Fruit fly (Drosophila melanogaster) whole organism, pupa: ENCODE results near the gene CG8927.
A peak's percentile ranks its signal among the peaks of the same experiment; 100 is the strongest.

Experiments
- CG10348 ChIP-seq: fragments of 200-800 bp; sonication (Bioruptor generic); IDR thresholded peaks from 2 replicates; pipeline ENCODE4 v1.3.6; 2022; ENCODE audit warnings: missing biosample characterization, missing genetic modification characterization
- CG12605 ChIP-seq: fragments of 200-800 bp; sonication (Bioruptor generic); IDR thresholded peaks from 2 replicates; pipeline ENCODE4 v1.3.6; 2022; ENCODE audit warnings: missing biosample characterization, missing genetic modification characterization
- CG13204 ChIP-seq: fragments of 200-800 bp; sonication (Bioruptor generic); optimal IDR thresholded peaks from 2 replicates; lab custom pipeline; 2018; ENCODE audit warnings: missing biosample characterization, mild to moderate bottlenecking, missing genetic modification characterization, moderate library complexity
- CG14655 ChIP-seq: fragments of 200-800 bp; sonication (Bioruptor generic); optimal IDR thresholded peaks from 3 replicates; lab custom pipeline; 2017; ENCODE audit warnings: mild to moderate bottlenecking, missing biosample characterization, missing genetic modification reagents, missing genetic modification characterization
- CG15710 ChIP-seq: fragments of 200-800 bp; sonication (Bioruptor generic); optimal IDR thresholded peaks from 2 replicates; lab custom pipeline; 2018; ENCODE audit warnings: missing biosample characterization, mild to moderate bottlenecking, missing genetic modification characterization, moderate library complexity
- CG17806 ChIP-seq: fragments of 200-800 bp; sonication (Bioruptor generic); optimal IDR thresholded peaks from 2 replicates; lab custom pipeline; 2018; ENCODE audit warnings: missing biosample characterization, mild to moderate bottlenecking, missing genetic modification characterization, moderate library complexity
- CG32121 ChIP-seq: fragments of 200-800 bp; sonication (Bioruptor generic); IDR thresholded peaks from 2 replicates; pipeline ENCODE4 v1.3.6; 2022; ENCODE audit warnings: missing biosample characterization, missing genetic modification characterization
- CG34367 ChIP-seq: fragments of 200-800 bp; sonication (Bioruptor generic); optimal IDR thresholded peaks from 2 replicates; lab custom pipeline; 2018; ENCODE audit warnings: missing biosample characterization, mild to moderate bottlenecking, missing genetic modification characterization
- CG4496 ChIP-seq: fragments of 200-800 bp; sonication (Bioruptor generic); IDR thresholded peaks from 3 replicates; pipeline ENCODE4 v1.3.6; 2022; ENCODE audit warnings: missing biosample characterization, missing genetic modification characterization
- CG8159 ChIP-seq: fragments of 200-800 bp; sonication (Bioruptor generic); optimal IDR thresholded peaks from 3 replicates; lab custom pipeline; 2018; ENCODE audit warnings: missing biosample characterization, mild to moderate bottlenecking, missing genetic modification characterization, moderate library complexity
- CG8301 ChIP-seq: fragments of 200-800 bp; sonication (Bioruptor generic); optimal IDR thresholded peaks from 2 replicates; lab custom pipeline; 2018; ENCODE audit warnings: missing biosample characterization, mild to moderate bottlenecking, missing genetic modification characterization
- CG9948 ChIP-seq: fragments of 200-800 bp; sonication (Bioruptor generic); optimal IDR thresholded peaks from 2 replicates; lab custom pipeline; 2018; ENCODE audit warnings: missing biosample characterization, mild to moderate bottlenecking, missing genetic modification characterization, moderate library complexity
- D1 ChIP-seq: fragments of 200-800 bp; sonication (Bioruptor generic); optimal IDR thresholded peaks from 2 replicates; lab custom pipeline; 2018; ENCODE audit warnings: missing biosample characterization, mild to moderate bottlenecking, missing genetic modification characterization, moderate library complexity
- EcR ChIP-seq: fragments of 200-800 bp; sonication (Bioruptor generic); optimal IDR thresholded peaks from 3 replicates; lab custom pipeline; 2019; ENCODE audit warnings: missing biosample characterization, missing genetic modification characterization, mild to moderate bottlenecking, moderate library complexity, missing genetic modification reagents
- Ets98B ChIP-seq: fragments of 200-800 bp; sonication (Bioruptor generic); IDR thresholded peaks from 2 replicates; pipeline ENCODE4 v1.3.6; 2022; ENCODE audit warnings: missing biosample characterization, missing genetic modification characterization
- Pif1A ChIP-seq: fragments of 200-800 bp; sonication (Bioruptor generic); optimal IDR thresholded peaks from 3 replicates; lab custom pipeline; 2016; ENCODE audit warnings: missing biosample characterization, missing genetic modification characterization
- Pif1B ChIP-seq: fragments of 200-800 bp; sonication (Bioruptor generic); optimal IDR thresholded peaks from 3 replicates; lab custom pipeline; 2016; ENCODE audit warnings: missing biosample characterization, missing genetic modification characterization
- Snoo ChIP-seq: fragments of 200-800 bp; sonication (Bioruptor generic); optimal IDR thresholded peaks from 3 replicates; lab custom pipeline; 2017; ENCODE audit warnings: missing biosample characterization, mild to moderate bottlenecking, missing genetic modification characterization, inconsistent platforms
- fd96Ca ChIP-seq: fragments of 200-800 bp; sonication (Bioruptor generic); IDR thresholded peaks from 3 replicates; pipeline ENCODE4 v1.3.6; 2022; ENCODE audit warnings: missing biosample characterization, missing genetic modification characterization
- gl ChIP-seq: fragments of 200-800 bp; sonication (Bioruptor generic); optimal IDR thresholded peaks from 2 replicates; lab custom pipeline; 2018; ENCODE audit warnings: missing biosample characterization, mild to moderate bottlenecking, missing genetic modification characterization
- rn ChIP-seq: fragments of 200-800 bp; sonication (Bioruptor generic); IDR thresholded peaks from 2 replicates; pipeline ENCODE4 v1.3.6; 2022; ENCODE audit warnings: missing biosample characterization, missing genetic modification characterization

The CG8927 gene

dm6 chr3R:16208106-16208780 is 27.4 kb downstream of the CG8927 start:
- TF ChIP-seq CG8301 = peak; percentile 78
- peak; percentile 82 for TF ChIP-seq fd96Ca (GFP tag; lab: Robert Waterston, UW)
- peak; percentile 90 for TF ChIP-seq CG34367 (tag; lab: Kevin White, UChicago)
- peak; percentile 89 for TF ChIP-seq CG4496
- TF ChIP-seq Pif1B (GFP tag; lab: Kevin White, UChicago) = peak; percentile 86
- TF ChIP-seq Ets98B (GFP tag; lab: Robert Waterston, UW) = peak; percentile 86
- TF ChIP-seq Snoo (tag; lab: Kevin White, UChicago) = peak; percentile 84
- peak; percentile 67; the same call in 1 of the 2 replicates for TF ChIP-seq rn (GFP tag; lab: Robert Waterston, UW)
- TF ChIP-seq gl (tag; lab: Kevin White, UChicago) = peak; percentile 98
- TF ChIP-seq CG13204 (GFP tag; lab: Kevin White, UChicago) = peak; percentile 99
- peak; percentile 93 for TF ChIP-seq EcR (GFP tag; lab: Kevin White, UChicago)
- TF ChIP-seq CG12605 (GFP tag; lab: Robert Waterston, UW) = peak; percentile 95
- peak; percentile 81 for TF ChIP-seq CG14655
- peak; percentile 36 for TF ChIP-seq D1
- TF ChIP-seq CG17806 = peak; percentile 79
- TF ChIP-seq Pif1A = peak; percentile 71
- peak; percentile 90 for TF ChIP-seq CG15710 (tag; lab: Kevin White, UChicago)
- TF ChIP-seq CG10348 (GFP tag; lab: Robert Waterston, UW) = peak; percentile 21; the same call in 1 of the 2 replicates
- peak; percentile 83 for TF ChIP-seq CG8159 (tag; lab: Kevin White, UChicago)
- peak; percentile 63 for TF ChIP-seq CG9948 (tag; lab: Kevin White, UChicago)
- TF ChIP-seq CG32121 (GFP tag; lab: Robert Waterston, UW) = peak; percentile 84

dm6 chr3R:16208924-16209713 is 28.3 kb downstream of the CG8927 start:
- TF ChIP-seq CG9948 (tag; lab: Kevin White, UChicago) (peak; percentile 86), CG13204 (GFP tag; lab: Kevin White, UChicago) (peak; percentile 88), Ets98B (GFP tag; lab: Robert Waterston, UW) (no peak), CG32121 (GFP tag; lab: Robert Waterston, UW) (peak; percentile 51), CG14655 (peak; percentile 91), Pif1B (GFP tag; lab: Kevin White, UChicago) (peak; percentile 29), CG34367 (tag; lab: Kevin White, UChicago) (peak; percentile 73), fd96Ca (GFP tag; lab: Robert Waterston, UW) (0 out of 3 replicates have a peak, but pooled peaks have one; percentile 37), CG17806 (peak; percentile 75), CG8301 (peak; percentile 58), CG8159 (tag; lab: Kevin White, UChicago) (peak; percentile 92), EcR (GFP tag; lab: Kevin White, UChicago) (peak; percentile 61), D1 (peak; percentile 86), Snoo (tag; lab: Kevin White, UChicago) (peak; percentile 60), CG4496 (peak; percentile 6; the same call in 2 of the 3 replicates), rn (GFP tag; lab: Robert Waterston, UW) (no peak), CG15710 (tag; lab: Kevin White, UChicago) (peak; percentile 85), CG12605 (GFP tag; lab: Robert Waterston, UW) (no peak), gl (tag; lab: Kevin White, UChicago) (no peak), Pif1A (peak; percentile 56), CG10348 (GFP tag; lab: Robert Waterston, UW) (no peak)

DNA sequence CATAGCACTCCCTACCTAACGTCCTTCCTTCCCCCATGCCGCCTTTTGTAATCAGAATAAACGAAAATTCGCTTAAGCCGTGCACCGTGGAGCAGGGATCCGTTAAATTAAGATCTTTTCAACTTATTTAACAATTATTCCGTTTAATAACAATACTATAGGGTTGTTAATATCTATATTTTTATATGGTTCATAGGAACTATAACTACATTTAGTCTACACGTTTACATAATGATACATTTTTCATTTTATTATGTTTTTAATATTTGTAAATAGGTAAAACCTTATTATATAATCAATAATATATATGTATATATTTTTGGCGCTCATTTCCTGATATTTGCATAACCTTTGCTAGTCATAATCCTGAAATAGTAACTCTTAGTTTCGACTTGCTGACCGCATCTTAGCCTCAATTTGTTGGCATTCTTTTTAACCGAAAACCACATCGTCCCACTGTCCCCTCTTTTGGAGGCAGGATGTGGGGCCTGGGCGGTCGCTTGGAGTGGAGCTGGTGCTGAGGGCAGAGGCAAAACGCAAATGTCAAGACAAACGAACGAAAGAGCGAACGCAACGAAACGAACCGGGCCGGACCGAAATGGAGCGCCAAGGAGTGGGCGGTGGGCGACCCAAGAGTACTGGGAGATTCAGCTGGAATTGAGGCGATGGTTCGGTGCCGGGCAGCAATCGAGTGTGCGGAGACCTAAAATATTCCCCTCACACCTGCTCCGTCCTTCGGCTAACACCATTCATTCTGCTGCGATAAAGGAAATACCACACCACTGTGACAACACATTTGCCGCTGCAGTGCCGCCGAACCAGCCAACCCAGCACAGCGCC is 29.1 kb downstream of the CG8927 start:
- TF ChIP-seq CG13204 (GFP tag; lab: Kevin White, UChicago) (peak; percentile 96), CG15710 (tag; lab: Kevin White, UChicago) (peak; percentile 90), CG17806 (peak; percentile 83), CG8301 (peak; percentile 67), Pif1B (GFP tag; lab: Kevin White, UChicago) (peak; percentile 62), fd96Ca (GFP tag; lab: Robert Waterston, UW) (peak; percentile 29; the same call in 1 of the 3 replicates), CG12605 (GFP tag; lab: Robert Waterston, UW) (no peak), CG32121 (GFP tag; lab: Robert Waterston, UW) (0 out of 2 replicates have a peak, but pooled peaks have one; percentile 31), CG14655 (peak; percentile 83), gl (tag; lab: Kevin White, UChicago) (no peak), EcR (GFP tag; lab: Kevin White, UChicago) (peak; percentile 56), CG8159 (tag; lab: Kevin White, UChicago) (peak; percentile 94), CG4496 (peak; percentile 37; the same call in 1 of the 3 replicates), Snoo (tag; lab: Kevin White, UChicago) (peak; percentile 83), Pif1A (peak; percentile 69), CG34367 (tag; lab: Kevin White, UChicago) (peak; percentile 82), CG10348 (GFP tag; lab: Robert Waterston, UW) (no peak), Ets98B (GFP tag; lab: Robert Waterston, UW) (0 out of 2 replicates have a peak, but pooled peaks have one; percentile 13), rn (GFP tag; lab: Robert Waterston, UW) (no peak), CG9948 (tag; lab: Kevin White, UChicago) (peak; percentile 89), D1 (peak; percentile 78)
